Worm (Caenorhabditis elegans) whole organism, mixed stage, embryonic: ENCODE results near the gene T14G12.11.

ENCODE experiments used
- M03D4.4 ChIP-seq: sonication (generic microtip); optimal IDR thresholded peaks from 2 replicates; lab custom pipeline; 2017; ENCODE audit warnings: mild to moderate bottlenecking, missing genetic modification characterization, missing compliant biosample characterization
- ces-1 ChIP-seq: fragments of 150-350 bp; optimal IDR thresholded peaks from 2 replicates; lab custom pipeline; 2014; ENCODE audit warnings: missing biosample characterization, missing genetic modification reagents, missing genetic modification characterization
- elt-1 ChIP-seq: sonication (generic microtip); optimal IDR thresholded peaks from 2 replicates; lab custom pipeline; 2017; ENCODE audit warnings: missing genetic modification characterization, mild to moderate bottlenecking, missing compliant biosample characterization, antibody characterized with exemption, moderate library complexity, borderline replicate concordance; ENCODE audit not compliant: insufficient read depth
- lin-13 ChIP-seq: fragments of 150-350 bp; optimal IDR thresholded peaks from 2 replicates; lab custom pipeline; 2014; ENCODE audit warnings: missing biosample characterization, missing genetic modification characterization
- nhr-28 ChIP-seq: fragments of 150-350 bp; optimal IDR thresholded peaks from 2 replicates; lab custom pipeline; 2014; ENCODE audit warnings: missing biosample characterization, missing genetic modification characterization
- pha-4 ChIP-seq: fragments of 150-350 bp; optimal IDR thresholded peaks from 2 replicates; lab custom pipeline; 2018; ENCODE audit warnings: missing biosample characterization, missing genetic modification reagents, missing genetic modification characterization
- snpc-4 ChIP-seq: fragments of 150-350 bp; optimal IDR thresholded peaks from 2 replicates; lab custom pipeline; 2014; ENCODE audit warnings: missing biosample characterization, missing genetic modification characterization

DNA sequence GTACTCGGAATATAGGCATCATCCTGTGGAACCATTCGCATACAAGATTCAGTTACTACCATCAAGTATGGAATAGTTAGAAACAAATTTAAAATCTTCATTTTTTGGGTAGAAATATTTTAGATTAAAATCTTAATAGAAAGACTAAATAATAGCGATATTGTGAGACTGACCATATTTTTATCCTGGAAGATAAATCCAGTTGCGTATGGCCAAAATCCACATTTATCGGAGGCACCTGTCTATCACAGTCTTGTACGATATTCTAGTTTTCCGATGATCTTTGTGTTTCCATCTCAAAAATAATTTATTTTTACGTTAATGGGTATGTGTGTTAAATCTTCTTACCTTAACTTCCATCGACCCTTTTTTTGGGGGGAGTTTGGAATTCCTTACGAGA is 1.9 kb upstream of the T14G12.11 start, which contains the start of gene F47B7.3:
- no peak for TF ChIP-seq elt-1 (tag; lab: Kevin White, UChicago)
- TF ChIP-seq nhr-28 (tag; lab: Kevin White, UChicago): no peak
- TF ChIP-seq lin-13 (tag; lab: Kevin White, UChicago): no peak
- no peak for TF ChIP-seq M03D4.4 (tag; lab: Kevin White, UChicago)
- no peak for TF ChIP-seq ces-1
- no peak for TF ChIP-seq pha-4 (tag; lab: Kevin White, UChicago)
- no peak for TF ChIP-seq snpc-4 (tag; lab: Kevin White, UChicago)
